Fruit fly (Drosophila melanogaster) Kc167 (cell line): ENCODE data around the gene Gr94a.

Experiments used
- Myc ChIP-seq: fragments of >200 bp; optimal IDR thresholded peaks from 2 replicates; lab custom pipeline; 2017; ENCODE audit warnings: missing external identifiers
- Sin3A ChIP-seq: fragments of >200 bp; optimal IDR thresholded peaks from 2 replicates; lab custom pipeline; 2018; ENCODE audit warnings: missing external identifiers
- h ChIP-seq: fragments of >200 bp; optimal IDR thresholded peaks from 3 replicates; lab custom pipeline; 2018; ENCODE audit warnings: missing external identifiers
- insv ChIP-seq: fragments of >200 bp; optimal IDR thresholded peaks from 3 replicates; lab custom pipeline; 2018; ENCODE audit warnings: missing external identifiers
- psq ChIP-seq: fragments of >200 bp; optimal IDR thresholded peaks from 2 replicates; lab custom pipeline; 2017; ENCODE audit warnings: missing external identifiers
- ttk ChIP-seq: sonication (Bioruptor generic); optimal IDR thresholded peaks from 2 replicates; lab custom pipeline; 2017; ENCODE audit warnings: missing external identifiers

Gr94a gene

DNA sequence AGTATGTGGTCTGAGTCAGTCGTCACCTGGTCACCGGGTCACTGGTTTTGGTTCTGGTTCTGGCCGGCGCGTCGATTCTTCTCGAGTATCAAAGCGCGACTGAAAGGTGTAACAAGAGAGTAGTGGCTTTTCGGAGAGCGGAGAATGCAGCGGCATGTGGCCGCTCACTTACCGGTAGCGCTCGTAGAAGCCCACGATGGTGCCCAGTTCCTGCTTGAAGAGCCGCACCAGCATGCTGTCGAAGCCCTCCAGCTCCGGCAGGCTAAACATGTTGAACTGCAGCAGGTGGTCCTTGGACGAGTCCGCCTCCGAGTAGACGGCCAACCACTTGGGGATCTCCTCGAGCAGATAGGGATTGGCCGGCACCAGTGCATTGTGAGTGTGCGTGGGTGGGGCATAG, 7.4 kb downstream of the Gr94a start, which contains the start of gene Ctns:
TSS of gene Ctns (minus strand) at position 101 of the 400 bp plus-strand sequence.
- TF ChIP-seq ttk (lab: Kevin White, UChicago), result no peak
- no peak for TF ChIP-seq psq (lab: Kevin White, UChicago)
- TF ChIP-seq h (lab: Kevin White, UChicago), result no peak
- no peak for TF ChIP-seq Myc (lab: Kevin White, UChicago)

DNA sequence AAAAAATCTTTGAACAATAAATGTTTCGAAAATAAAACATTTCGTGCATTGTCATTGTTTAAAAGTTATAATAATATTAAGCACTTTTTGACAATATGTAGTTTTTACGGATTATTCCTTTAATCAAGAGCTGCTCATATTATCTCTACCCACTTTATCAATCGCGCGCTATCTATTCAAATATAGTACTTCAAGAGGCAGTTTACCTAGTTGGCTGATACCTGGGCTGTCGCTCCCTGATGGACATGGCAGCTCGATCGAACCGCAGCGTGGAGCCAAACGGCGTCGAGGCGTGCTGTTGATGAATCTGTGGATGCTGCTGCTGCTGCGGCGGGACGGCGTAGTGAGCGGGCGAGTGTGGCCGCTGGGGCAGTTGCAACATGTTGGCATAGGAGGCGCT, 8.7 kb downstream of the Gr94a start:
- peak; percentile 92 for TF ChIP-seq ttk (lab: Kevin White, UChicago)
- no peak for TF ChIP-seq psq (lab: Kevin White, UChicago)
- TF ChIP-seq Sin3A (lab: Kevin White, UChicago), result no peak

DNA sequence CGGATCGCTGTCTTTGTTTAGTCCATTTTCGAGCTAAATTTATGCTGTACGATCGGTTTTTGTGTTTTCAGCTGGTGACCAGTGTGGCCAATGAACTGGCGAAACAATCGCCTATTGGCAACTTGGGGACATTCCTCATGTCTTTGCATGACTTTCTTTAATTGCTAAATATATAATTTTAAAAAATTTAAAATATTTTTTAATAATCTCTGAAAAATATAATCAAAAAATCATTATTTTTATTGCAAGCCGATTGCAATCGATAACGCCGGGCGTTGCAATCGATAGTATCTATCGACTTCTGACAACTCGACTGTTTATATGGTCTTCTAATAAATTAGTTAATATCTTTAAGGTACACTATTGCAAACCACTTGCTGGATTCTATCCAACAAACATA, 9.7 kb downstream of the Gr94a start, which contains the start of the genes sav and Ublcp1:
TSS of gene sav (minus strand) at position 96 of the 400 bp plus-strand sequence.
TSS of gene Ublcp1 (plus strand) at position 285 of the 400 bp plus-strand sequence.
- TF ChIP-seq psq (lab: Kevin White, UChicago) (no peak), h (lab: Kevin White, UChicago) (no peak), Sin3A (lab: Kevin White, UChicago) (no peak), ttk (lab: Kevin White, UChicago) (no peak), Myc (lab: Kevin White, UChicago) (no peak), insv (lab: Kevin White, UChicago) (no peak)

DNA sequence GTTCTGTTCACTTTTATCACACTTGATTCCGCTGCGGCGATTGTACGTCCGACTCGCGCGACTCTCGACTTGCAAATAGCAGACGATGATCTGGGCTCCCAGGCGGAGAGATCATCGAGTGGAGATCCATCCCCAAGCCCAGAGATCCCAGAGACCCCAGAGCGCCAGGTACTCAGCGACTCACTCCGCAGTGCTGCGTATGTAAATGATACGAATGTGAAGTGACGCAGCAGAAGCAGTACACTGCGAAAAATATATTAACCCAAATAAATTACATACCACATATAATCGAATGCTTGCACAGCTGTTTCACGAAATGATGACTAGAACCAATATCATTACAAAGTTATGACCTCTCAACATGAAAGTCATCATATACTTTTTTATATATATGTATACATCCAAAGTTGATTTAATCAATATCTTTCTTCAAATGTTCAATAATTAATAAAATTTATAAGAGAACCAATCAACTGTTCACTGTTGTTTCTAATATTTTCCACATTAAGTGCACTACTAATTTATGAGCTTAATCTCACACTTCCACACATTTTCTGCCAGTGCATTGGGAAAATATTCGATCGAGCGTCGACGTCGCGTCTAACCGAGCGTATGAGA, 15.8 kb downstream of the Gr94a start, which contains the start of gene CG17111:
TSS of gene CG17111 (minus strand) at position 51 of the 618 bp plus-strand sequence.
- no peak for TF ChIP-seq insv (lab: Kevin White, UChicago)
- TF ChIP-seq h (lab: Kevin White, UChicago), result no peak
- no peak for TF ChIP-seq psq (lab: Kevin White, UChicago)
- TF ChIP-seq Myc (lab: Kevin White, UChicago), result no peak
- no peak for TF ChIP-seq Sin3A (lab: Kevin White, UChicago)
- no peak for TF ChIP-seq ttk (lab: Kevin White, UChicago)

DNA sequence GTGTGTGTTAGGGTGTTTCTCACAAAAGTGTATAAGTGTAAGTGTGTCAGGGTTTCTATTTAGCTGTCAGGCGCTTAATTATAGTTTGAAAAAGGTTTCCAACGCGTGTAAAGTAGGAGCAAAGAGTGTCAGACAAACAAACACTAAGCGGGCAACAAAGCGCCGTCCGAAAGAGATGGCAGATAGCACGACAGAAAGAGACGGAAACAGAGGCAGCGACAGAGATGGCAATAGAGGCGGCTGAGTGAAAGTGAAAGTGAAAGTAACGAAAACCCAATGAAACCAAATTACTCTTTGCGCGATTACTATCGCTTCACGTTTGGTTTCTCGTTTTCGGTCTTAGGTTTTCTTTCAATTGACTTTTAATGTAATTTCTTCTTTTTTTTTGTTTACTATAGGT, 23.0 kb downstream of the Gr94a start:
- TF ChIP-seq h (lab: Kevin White, UChicago) (no peak), Myc (lab: Kevin White, UChicago) (no peak), Sin3A (lab: Kevin White, UChicago) (no peak), psq (lab: Kevin White, UChicago) (no peak), insv (lab: Kevin White, UChicago) (no peak), ttk (lab: Kevin White, UChicago) (no peak)

DNA sequence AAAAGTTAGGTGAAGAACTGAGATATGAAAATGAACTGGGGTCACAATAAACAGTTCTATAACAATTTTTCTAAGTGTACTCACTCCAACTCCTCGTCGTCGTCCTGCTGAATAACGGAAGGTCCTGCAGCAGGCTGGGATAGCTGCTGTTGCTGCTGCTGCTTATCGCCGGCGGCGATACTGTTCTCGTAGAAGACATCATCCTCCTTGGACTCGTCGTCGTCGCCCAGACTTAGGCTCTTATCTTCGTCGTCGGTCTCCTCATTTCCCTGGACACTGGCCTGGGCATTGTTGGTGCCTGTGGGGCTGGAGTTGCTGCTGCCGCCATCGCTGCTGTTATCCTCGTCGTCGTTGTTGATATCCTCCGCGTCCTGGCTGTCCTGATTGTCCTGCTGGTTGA, 29.8 kb downstream of the Gr94a start:
- no peak for TF ChIP-seq psq (lab: Kevin White, UChicago)
- no peak for TF ChIP-seq Myc (lab: Kevin White, UChicago)
- no peak for TF ChIP-seq ttk (lab: Kevin White, UChicago)
- no peak for TF ChIP-seq insv (lab: Kevin White, UChicago)
- TF ChIP-seq h (lab: Kevin White, UChicago), result no peak
- no peak for TF ChIP-seq Sin3A (lab: Kevin White, UChicago)

DNA sequence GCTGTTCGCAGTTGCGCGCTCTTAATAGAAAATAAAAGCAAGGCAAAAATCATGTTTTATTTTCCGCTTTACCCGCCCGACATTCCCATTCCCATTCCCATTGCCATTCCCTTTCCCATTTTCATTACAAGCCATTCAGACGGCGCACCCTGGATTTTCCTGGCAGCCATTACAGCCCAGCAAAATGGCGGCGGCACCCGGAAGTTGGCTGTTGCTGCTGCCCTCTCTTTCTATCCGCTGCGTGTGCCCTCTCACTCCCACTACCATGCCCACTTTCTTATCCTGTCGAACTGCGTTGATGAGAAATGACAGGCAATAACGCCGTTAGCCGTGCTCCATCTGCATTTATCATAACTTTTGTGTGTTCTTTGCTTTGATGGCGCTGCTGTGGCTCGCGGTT, 36.8 kb downstream of the Gr94a start:
- no peak for TF ChIP-seq h (lab: Kevin White, UChicago)
- no peak for TF ChIP-seq Sin3A (lab: Kevin White, UChicago)

DNA sequence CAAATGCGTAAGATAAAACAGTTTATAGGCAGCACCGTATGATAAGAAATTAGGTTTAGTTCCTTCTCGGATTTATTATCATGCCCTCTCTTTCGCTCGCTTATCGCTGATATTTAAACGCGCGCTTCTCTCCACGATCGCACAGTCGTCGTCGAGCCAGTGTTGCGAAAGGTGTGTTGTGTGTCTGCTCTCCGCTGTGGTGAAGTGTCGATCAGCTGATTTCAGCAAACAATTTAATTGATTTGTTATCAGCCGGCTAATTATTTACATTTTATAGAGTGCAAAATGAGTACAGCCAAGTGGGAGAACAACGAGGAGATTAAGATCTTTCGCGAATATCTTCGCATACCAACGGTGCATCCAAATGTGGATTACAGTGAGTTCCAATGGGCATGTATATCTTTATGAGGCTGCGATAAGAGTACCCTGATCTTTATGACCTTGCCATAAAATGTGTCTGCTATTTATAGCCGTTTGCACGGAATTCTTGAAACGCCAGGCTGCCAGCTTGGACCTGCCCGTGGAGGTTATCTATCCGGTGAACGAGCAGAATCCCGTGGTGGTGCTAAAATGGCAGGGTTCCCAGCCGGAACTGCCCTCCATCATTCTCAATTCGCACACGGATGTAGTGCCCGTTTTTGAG, 40.2 kb downstream of the Gr94a start, which contains the start of the genes CG17110 and CG6726:
TSS of gene CG17110 (plus strand) at position 139 of the 643 bp plus-strand sequence.
TSS of gene CG6726 (plus strand) at position 139 of the 643 bp plus-strand sequence.
- TF ChIP-seq Sin3A (lab: Kevin White, UChicago) (no peak), psq (lab: Kevin White, UChicago) (no peak)

DNA sequence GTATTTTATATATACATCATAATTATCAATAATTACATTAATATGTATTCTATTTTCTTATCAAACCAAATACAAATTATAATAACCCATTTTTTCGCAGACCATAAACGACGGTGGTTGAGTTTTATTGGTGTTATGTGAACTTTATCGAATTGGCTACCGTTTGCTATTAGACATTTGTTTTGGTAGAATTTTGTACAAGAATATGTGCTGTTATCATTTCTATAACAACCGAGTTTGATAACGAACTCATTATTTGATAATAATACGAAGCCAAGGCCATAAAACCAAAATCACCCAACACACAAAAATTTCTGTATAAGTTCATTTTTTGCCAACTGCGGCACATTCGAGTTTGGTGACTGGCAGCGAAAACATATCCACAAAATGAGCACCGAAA, 43.9 kb downstream of the Gr94a start, which contains the start of gene CG17109:
TSS of gene CG17109 (plus strand) at position 345 of the 400 bp plus-strand sequence.
- TF ChIP-seq Sin3A (lab: Kevin White, UChicago) (no peak), insv (lab: Kevin White, UChicago) (no peak)

DNA sequence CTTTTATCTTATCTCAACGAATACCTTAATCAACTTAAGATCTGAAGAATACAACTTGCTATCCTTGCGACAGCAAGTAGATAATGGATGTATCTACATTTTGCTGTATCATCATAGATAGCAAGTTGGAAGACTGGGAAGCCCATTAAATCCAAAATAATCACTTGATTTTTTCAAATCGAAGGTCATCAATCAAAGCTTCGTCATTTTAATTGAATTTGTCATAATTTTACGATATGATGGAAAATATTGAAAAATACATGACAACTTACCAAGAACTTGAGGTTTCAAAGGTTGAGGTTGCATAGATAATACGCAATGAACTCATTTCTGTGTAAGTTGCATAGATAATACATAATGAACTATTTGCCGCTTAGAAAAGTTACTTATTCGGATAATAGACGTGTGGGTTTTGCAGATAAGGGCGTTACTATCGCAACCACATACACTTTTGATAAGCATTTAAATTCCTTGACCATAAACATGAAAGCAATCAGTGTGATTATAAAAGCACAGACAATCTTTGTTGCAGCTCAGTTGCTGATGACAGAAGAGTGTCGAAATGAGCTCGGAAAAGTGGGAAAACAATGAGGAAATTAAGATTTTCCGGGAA, 45.8 kb downstream of the Gr94a start, which contains the start of gene CG6733:
TSS of gene CG6733 (plus strand) at position 532 of the 613 bp plus-strand sequence.
- TF ChIP-seq Sin3A (lab: Kevin White, UChicago) (no peak), Myc (lab: Kevin White, UChicago) (no peak), h (lab: Kevin White, UChicago) (no peak), psq (lab: Kevin White, UChicago) (no peak), ttk (lab: Kevin White, UChicago) (no peak), insv (lab: Kevin White, UChicago) (no peak)

DNA sequence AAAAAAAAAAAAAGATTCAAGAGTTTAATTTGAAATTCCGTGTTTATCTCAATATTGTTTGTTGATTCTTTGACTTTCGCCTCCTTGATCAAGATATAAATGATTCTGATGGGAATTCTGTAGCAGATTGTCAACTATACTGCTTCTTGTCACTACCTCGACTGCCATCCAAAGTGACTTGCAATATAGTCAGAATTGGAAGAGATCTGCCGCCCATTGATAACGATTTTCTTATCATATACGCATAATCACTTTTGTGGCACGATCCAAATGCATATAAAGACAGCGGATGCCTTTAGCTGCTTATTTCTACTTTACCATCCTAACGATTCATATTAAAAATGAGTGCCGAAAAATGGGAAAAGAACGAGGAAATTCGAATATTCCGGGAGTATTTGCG, 47.7 kb downstream of the Gr94a start, which contains the start of gene CG6738:
TSS of gene CG6738 (plus strand) at position 301 of the 400 bp plus-strand sequence.
- TF ChIP-seq psq (lab: Kevin White, UChicago) (no peak), insv (lab: Kevin White, UChicago) (no peak), h (lab: Kevin White, UChicago) (no peak), Myc (lab: Kevin White, UChicago) (no peak), Sin3A (lab: Kevin White, UChicago) (no peak), ttk (lab: Kevin White, UChicago) (no peak)
